Fruit fly (Drosophila melanogaster) whole organism, embryonic: ENCODE data around the gene rno.

Experiments
- Adf1 ChIP-seq: fragments of 200-800 bp; sonication (Bioruptor generic); IDR thresholded peaks from 2 replicates; pipeline ENCODE4 v1.3.6; 2022; ENCODE audit warnings: missing biosample characterization, missing genetic modification characterization
- BEAF-32 ChIP-seq: fragments of 200-800 bp; sonication (Bioruptor generic); optimal IDR thresholded peaks from 3 replicates; lab custom pipeline; 2017; ENCODE audit warnings: missing biosample characterization, missing genetic modification characterization, mild to moderate bottlenecking, moderate library complexity, missing genetic modification reagents
- BtbVII ChIP-seq: fragments of 200-800 bp; sonication (Bioruptor generic); optimal IDR thresholded peaks from 3 replicates; lab custom pipeline; 2017; ENCODE audit warnings: missing biosample characterization, mild to moderate bottlenecking, missing genetic modification characterization
- CG12104 ChIP-seq: fragments of 200-800 bp; sonication (Bioruptor generic); optimal IDR thresholded peaks from 3 replicates; lab custom pipeline; 2016; ENCODE audit warnings: missing biosample characterization, missing genetic modification characterization
- CG12299 ChIP-seq: fragments of 200-800 bp; sonication (Bioruptor generic); optimal IDR thresholded peaks from 2 replicates; lab custom pipeline; 2018; ENCODE audit warnings: missing biosample characterization, mild to moderate bottlenecking, missing genetic modification characterization
- CG13287 ChIP-seq: fragments of 200-800 bp; sonication (Bioruptor generic); IDR thresholded peaks from 2 replicates; pipeline ENCODE4 v1.3.6; 2022; ENCODE audit warnings: missing biosample characterization, missing genetic modification characterization; ENCODE audit not compliant: partially characterized antibody
- CG13624 ChIP-seq: fragments of 200-800 bp; sonication (Bioruptor generic); optimal IDR thresholded peaks from 2 replicates; lab custom pipeline; 2016; ENCODE audit warnings: missing biosample characterization, missing genetic modification characterization
- CG14050 ChIP-seq: fragments of 200-800 bp; sonication (Bioruptor generic); IDR thresholded peaks from 3 replicates; pipeline ENCODE4 v1.3.6; 2022; ENCODE audit warnings: missing biosample characterization, missing genetic modification characterization
- CG18262 ChIP-seq: fragments of 200-800 bp; optimal IDR thresholded peaks from 3 replicates; lab custom pipeline; 2019; ENCODE audit warnings: missing biosample characterization, mild to moderate bottlenecking, missing genetic modification characterization, moderate library complexity
- CG2116 ChIP-seq: fragments of 200-800 bp; sonication (Bioruptor generic); optimal IDR thresholded peaks from 3 replicates; lab custom pipeline; 2018; ENCODE audit warnings: missing biosample characterization, mild to moderate bottlenecking, missing genetic modification characterization
- CG2199 ChIP-seq: fragments of 200-800 bp; sonication (Bioruptor generic); IDR thresholded peaks from 3 replicates; pipeline ENCODE4 v1.3.6; 2022; ENCODE audit warnings: missing biosample characterization, missing genetic modification characterization
- CG32767 ChIP-seq: fragments of 200-800 bp; sonication (Bioruptor generic); IDR thresholded peaks from 2 replicates; pipeline ENCODE4 v1.3.6; 2022; ENCODE audit warnings: missing biosample characterization, missing genetic modification characterization
- CG34376 ChIP-seq: fragments of 200-800 bp; sonication (Bioruptor generic); optimal IDR thresholded peaks from 2 replicates; lab custom pipeline; 2018; ENCODE audit warnings: missing biosample characterization, mild to moderate bottlenecking, missing genetic modification characterization
- CG4404 ChIP-seq: fragments of 200-800 bp; sonication (Bioruptor generic); IDR thresholded peaks from 2 replicates; pipeline ENCODE4 v1.3.6; 2022; ENCODE audit warnings: missing biosample characterization, missing genetic modification characterization
- CG9215 ChIP-seq: fragments of 200-800 bp; sonication (Bioruptor generic); IDR thresholded peaks from 2 replicates; pipeline ENCODE4 v1.3.6; 2022; ENCODE audit warnings: missing biosample characterization, missing genetic modification characterization
- Dll ChIP-seq: fragments of 200-800 bp; sonication (Bioruptor generic); IDR thresholded peaks from 4 replicates; pipeline ENCODE4 v1.3.6; 2022; ENCODE audit warnings: missing biosample characterization, missing genetic modification characterization; ENCODE audit not compliant: partially characterized antibody
- GATAe ChIP-seq: fragments of 200-800 bp; sonication (Bioruptor generic); conservative IDR thresholded peaks from 2 replicates; pipeline ENCODE4 v1.3.6; 2022; ENCODE audit warnings: missing biosample characterization, missing genetic modification characterization
- MBD-R2 ChIP-seq: fragments of 200-800 bp; sonication (Bioruptor generic); IDR thresholded peaks from 2 replicates; pipeline ENCODE4 v1.3.6; 2022; ENCODE audit warnings: missing biosample characterization, missing genetic modification characterization
- MTF-1 ChIP-seq: fragments of 200-800 bp; sonication (Bioruptor generic); optimal IDR thresholded peaks from 2 replicates; lab custom pipeline; 2018; ENCODE audit warnings: missing biosample characterization, mild to moderate bottlenecking, missing genetic modification characterization, borderline replicate concordance
- Opbp ChIP-seq: fragments of 200-800 bp; sonication (Bioruptor generic); IDR thresholded peaks from 3 replicates; pipeline ENCODE4 v1.3.6; 2022; ENCODE audit warnings: missing biosample characterization, missing genetic modification characterization; ENCODE audit not compliant: partially characterized antibody
- Optix ChIP-seq: fragments of 200-800 bp; sonication (Bioruptor generic); IDR thresholded peaks from 3 replicates; pipeline ENCODE4 v1.3.6; 2022; ENCODE audit warnings: missing biosample characterization, missing genetic modification characterization
- Pdp1 ChIP-seq, 2 experiments: fragments of 200-800 bp; sonication (Bioruptor generic); optimal IDR thresholded peaks; 3 replicates each; lab custom pipeline; 2016; ENCODE audit warnings: missing biosample characterization in 2 of 2, missing genetic modification characterization in 2 of 2, mild to moderate bottlenecking in 1 of 2, moderate library complexity in 1 of 2
- Sox100B ChIP-seq: fragments of 200-800 bp; sonication (Bioruptor generic); optimal IDR thresholded peaks from 3 replicates; lab custom pipeline; 2018; ENCODE audit warnings: missing biosample characterization, mild to moderate bottlenecking, missing genetic modification characterization
- Spps ChIP-seq: fragments of 200-800 bp; sonication (Bioruptor generic); optimal IDR thresholded peaks from 2 replicates; lab custom pipeline; 2018; ENCODE audit warnings: missing biosample characterization, mild to moderate bottlenecking, missing genetic modification characterization
- Xbp1 ChIP-seq: fragments of 200-800 bp; sonication (Bioruptor generic); optimal IDR thresholded peaks from 3 replicates; lab custom pipeline; 2016; ENCODE audit warnings: missing biosample characterization, mild to moderate bottlenecking, missing genetic modification characterization
- ac ChIP-seq: fragments of 200-800 bp; sonication (Bioruptor generic); optimal IDR thresholded peaks from 3 replicates; lab custom pipeline; 2017; ENCODE audit warnings: missing biosample characterization, mild to moderate bottlenecking, missing genetic modification characterization
- bsh ChIP-seq, 2 experiments: fragments of 200-800 bp; sonication (Bioruptor generic); optimal IDR thresholded peaks; 2 replicates each; lab custom pipeline; 2017 to 2018; ENCODE audit warnings: mild to moderate bottlenecking in 2 of 2, missing biosample characterization in 2 of 2, missing genetic modification characterization in 2 of 2, moderate library complexity in 1 of 2
- chinmo ChIP-seq: fragments of 200-800 bp; sonication (Bioruptor generic); IDR thresholded peaks from 4 replicates; pipeline ENCODE4 v1.3.6; 2022; ENCODE audit warnings: missing biosample characterization, missing genetic modification characterization; ENCODE audit not compliant: partially characterized antibody
- dm ChIP-seq: fragments of 200-800 bp; sonication (Bioruptor generic); optimal IDR thresholded peaks from 3 replicates; lab custom pipeline; 2016; ENCODE audit warnings: missing biosample characterization, missing genetic modification characterization
- eve ChIP-seq, 2 experiments: fragments of >200 bp; optimal IDR thresholded peaks; 2 replicates each; lab custom pipeline; 2017; ENCODE audit warnings: missing biosample characterization in 2 of 2, missing genetic modification characterization in 2 of 2
- gce ChIP-seq: fragments of 200-800 bp; sonication (Bioruptor generic); IDR thresholded peaks from 3 replicates; pipeline ENCODE4 v1.3.6; 2022; ENCODE audit warnings: missing biosample characterization, missing genetic modification characterization
- grn ChIP-seq: fragments of 200-800 bp; sonication (Bioruptor generic); optimal IDR thresholded peaks from 3 replicates; lab custom pipeline; 2017; ENCODE audit warnings: missing biosample characterization, missing genetic modification characterization
- hkb ChIP-seq, 2 experiments: fragments of 200-800 bp in 1 of 2; fragments of >200 bp in 1 of 2; sonication (Bioruptor generic) in 1 of 2; IDR thresholded peaks in 1 of 2; optimal IDR thresholded peaks in 1 of 2; 2 replicates each; pipeline versions ENCODE4 v1.3.6 to Lab custom; 2017 to 2022; ENCODE audit warnings: missing biosample characterization in 1 of 2, missing genetic modification characterization in 1 of 2
- jing ChIP-seq: fragments of 200-800 bp; sonication (Bioruptor generic); optimal IDR thresholded peaks from 2 replicates; lab custom pipeline; 2018; ENCODE audit warnings: missing biosample characterization, mild to moderate bottlenecking, missing genetic modification characterization
- lbe ChIP-seq: fragments of 200-800 bp; sonication (Bioruptor generic); optimal IDR thresholded peaks from 2 replicates; lab custom pipeline; 2016; ENCODE audit warnings: missing biosample characterization, mild to moderate bottlenecking, missing genetic modification characterization
- lmd ChIP-seq: fragments of 200-800 bp; sonication (Bioruptor generic); IDR thresholded peaks from 2 replicates; pipeline ENCODE4 v1.3.6; 2022; ENCODE audit warnings: missing biosample characterization, missing genetic modification characterization
- psq ChIP-seq: fragments of 200-800 bp; sonication (Bioruptor generic); optimal IDR thresholded peaks from 2 replicates; lab custom pipeline; 2017; ENCODE audit warnings: missing biosample characterization, missing genetic modification characterization
- ranshi ChIP-seq: fragments of 200-800 bp; sonication (Bioruptor generic); IDR thresholded peaks from 2 replicates; pipeline ENCODE4 v1.3.6; 2022; ENCODE audit warnings: missing biosample characterization, missing genetic modification characterization
- sqz ChIP-seq: fragments of 200-800 bp; sonication (Bioruptor generic); optimal IDR thresholded peaks from 3 replicates; lab custom pipeline; 2018; ENCODE audit warnings: missing biosample characterization, mild to moderate bottlenecking, missing genetic modification characterization
- twi ChIP-seq: fragments of 200-800 bp; optimal IDR thresholded peaks from 2 replicates; lab custom pipeline; 2019; ENCODE audit warnings: missing biosample characterization, mild to moderate bottlenecking, missing genetic modification characterization, moderate library complexity
- vvl ChIP-seq: fragments of 200-800 bp; sonication (Bioruptor generic); IDR thresholded peaks from 2 replicates; pipeline ENCODE4 v1.3.6; 2022; ENCODE audit warnings: missing biosample characterization, missing genetic modification characterization

Gene rno

dm6 chr3L:246644-247199, 47.2 kb upstream of the rno start (continued):
- TF ChIP-seq Sox100B (GFP tag; lab: Kevin White, UChicago) (no peak), MBD-R2 (GFP tag; lab: Robert Waterston, UW) (peak; percentile 55)

DNA sequence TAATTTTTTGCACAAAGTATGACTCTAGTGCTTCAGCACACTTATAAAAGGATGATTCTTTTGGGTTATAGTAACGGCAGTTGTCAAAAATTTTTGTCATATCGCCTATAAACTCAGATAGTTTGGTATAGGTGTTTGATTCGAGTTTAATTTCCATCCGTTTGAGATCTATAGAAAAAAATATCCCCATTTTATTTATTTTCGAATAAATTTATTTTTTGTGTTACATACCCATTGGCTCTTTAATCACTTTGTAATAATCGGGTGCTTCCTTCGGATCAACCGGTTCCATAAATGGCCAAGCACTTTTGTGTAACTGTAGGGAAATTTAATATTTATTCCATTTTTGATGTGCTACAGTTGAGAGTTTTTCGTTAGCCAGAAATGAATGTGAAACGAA, 34.8 kb upstream of the rno start:
- TF ChIP-seq Dll (GFP tag; lab: Robert Waterston, UW) (no peak), grn (GFP tag; lab: Kevin White, UChicago) (no peak), Sox100B (GFP tag; lab: Kevin White, UChicago) (no peak), CG2199 (GFP tag; lab: Robert Waterston, UW) (no peak), Opbp (GFP tag; lab: Robert Waterston, UW) (no peak)

dm6 chr3L:233251-233650, 33.7 kb upstream of the rno start, which contains the start of gene CG34453:
Gene CG34453, minus strand, starts transcription at chr3L:233351.
- TF ChIP-seq eve (GFP tag; optimal IDR thresholded peaks at IDR 0.05; lab: Kevin White, UChicago) = peak in 1 of 2 experiments; percentile 33
- TF ChIP-seq dm (GFP tag; lab: Kevin White, UChicago) = no peak
- no peak for TF ChIP-seq bsh (GFP tag; optimal IDR thresholded peaks at IDR 0.05; lab: Kevin White, UChicago)

- TF ChIP-seq BEAF-32 (GFP tag; lab: Kevin White, UChicago) (no peak), lmd (no peak), CG14050 (GFP tag; lab: Robert Waterston, UW) (no peak), CG9215 (GFP tag; lab: Robert Waterston, UW) (no peak), CG13287 (GFP tag; lab: Robert Waterston, UW) (no peak), Spps (tag; lab: Kevin White, UChicago) (no peak), bsh (GFP tag; optimal IDR thresholded peaks at IDR 0.05; lab: Kevin White, UChicago) (no peak), twi (tag; lab: Kevin White, UChicago) (no peak), Adf1 (GFP tag; lab: Robert Waterston, UW) (no peak), Xbp1 (GFP tag; lab: Kevin White, UChicago) (no peak), CG18262 (tag; lab: Kevin White, UChicago) (no peak), gce (no peak), MTF-1 (GFP tag; lab: Kevin White, UChicago) (no peak), jing (no peak), CG13624 (GFP tag; lab: Kevin White, UChicago) (no peak)
- TF ChIP-seq, all 482 proteins: peak for 0
Observed at dm6 chr3L:232267-232666, 32.7 kb upstream of the rno start, which contains the start of gene CG34454. Gene CG34454, minus strand, starts transcription at chr3L:232350.

dm6 chr3L:231504-231903, 31.9 kb upstream of the rno start, which contains the start of gene CG42846:
Gene CG42846, minus strand, starts transcription at chr3L:231604.
- TF ChIP-seq lbe (GFP tag; lab: Kevin White, UChicago) (peak; percentile 18), ranshi (GFP tag; lab: Robert Waterston, UW) (no peak), CG34376 (GFP tag; lab: Kevin White, UChicago) (peak; percentile 12), Optix (GFP tag; lab: Robert Waterston, UW) (no peak), GATAe (GFP tag; lab: Robert Waterston, UW) (no peak), psq (no peak)

DNA sequence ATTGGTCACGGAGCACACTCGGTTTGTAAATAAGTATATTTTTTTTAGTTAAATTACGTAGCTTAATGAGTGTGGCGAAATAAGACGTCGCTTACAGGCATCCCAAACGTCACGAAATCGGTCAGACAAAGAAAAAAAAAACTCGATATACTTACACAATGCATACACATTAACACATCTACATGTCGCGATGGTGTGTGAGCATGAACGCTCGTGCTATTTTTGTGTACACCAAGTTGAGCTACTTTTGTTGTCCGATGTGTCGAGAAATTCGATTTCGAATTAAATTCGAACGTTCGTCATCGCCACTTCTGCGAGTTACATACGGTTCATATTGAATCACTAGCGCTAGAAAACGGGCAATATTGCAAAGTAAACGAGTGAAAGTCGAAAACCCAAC, 25.6 kb upstream of the rno start:
- TF ChIP-seq CG32767 (GFP tag; lab: Robert Waterston, UW) (peak; percentile 92), Pdp1 (GFP tag; optimal IDR thresholded peaks at IDR 0.05; lab: Kevin White, UChicago) (peak in 1 of 2 experiments; percentile 91), CG2116 (GFP tag; lab: Kevin White, UChicago) (peak; percentile 0), CG4404 (GFP tag; lab: Robert Waterston, UW) (no peak), CG12104 (no peak), vvl (GFP tag; lab: Robert Waterston, UW) (peak; percentile 36; the same call in 1 of the 2 replicates), CG12299 (peak; percentile 13), BtbVII (GFP tag; lab: Kevin White, UChicago) (peak; percentile 12), hkb (optimal IDR thresholded peaks at IDR 0.05; lab: Kevin White, UChicago) (no peak), hkb (GFP tag; IDR thresholded peaks at IDR 0.05; lab: Robert Waterston, UW) (0 out of 2 replicates have a peak, but pooled peaks have one; percentile 12), ac (GFP tag; lab: Kevin White, UChicago) (no peak), sqz (GFP tag; lab: Kevin White, UChicago) (peak; percentile 87), chinmo (GFP tag; lab: Robert Waterston, UW) (peak; percentile 44; the same call in 1 of the 4 replicates)
